Worm (Caenorhabditis elegans) whole organism, late embryonic: ENCODE data around the gene sre-41.

Source experiments
- ahr-1 ChIP-seq: sonication (generic microtip); optimal IDR thresholded peaks from 2 replicates; lab custom pipeline; 2016; ENCODE audit warnings: missing genetic modification characterization, missing compliant biosample characterization
- ceh-24 ChIP-seq: sonication (generic microtip); optimal IDR thresholded peaks from 2 replicates; lab custom pipeline; 2016; ENCODE audit warnings: mild to moderate bottlenecking, missing genetic modification characterization, missing compliant biosample characterization
- ceh-6 ChIP-seq: fragments of 200-800 bp; sonication (Bioruptor generic); optimal IDR thresholded peaks from 2 replicates; lab custom pipeline; 2018; ENCODE audit warnings: mild to moderate bottlenecking, missing genetic modification characterization, missing compliant biosample characterization
- dve-1 ChIP-seq: sonication (generic microtip); optimal IDR thresholded peaks from 2 replicates; lab custom pipeline; 2017; ENCODE audit warnings: antibody characterized with exemption, mild to moderate bottlenecking, missing genetic modification characterization, missing compliant biosample characterization
- ets-4 ChIP-seq: sonication (generic microtip); optimal IDR thresholded peaks from 2 replicates; lab custom pipeline; 2016; ENCODE audit warnings: missing genetic modification characterization, missing compliant biosample characterization

ce11 chrII:12425644-12426222 is 37.7 kb downstream of the sre-41 start, which contains the start of gene daf-22:
- TF ChIP-seq ets-4 (tag; lab: Kevin White, UChicago): no peak
- TF ChIP-seq ceh-24 (tag; lab: Kevin White, UChicago): no peak
- TF ChIP-seq dve-1: no peak
- TF ChIP-seq ahr-1 (tag; lab: Kevin White, UChicago): no peak
- no peak for TF ChIP-seq ceh-6 (GFP tag; lab: Kevin White, UChicago)
